Fruit fly (Drosophila melanogaster) whole organism, pupa: ENCODE measurements around the gene Vps36.

ENCODE experiments used
- CG32121 ChIP-seq: fragments of 200-800 bp; sonication (Bioruptor generic); IDR thresholded peaks from 2 replicates; pipeline ENCODE4 v1.3.6; 2022; ENCODE audit warnings: missing biosample characterization, missing genetic modification characterization
- CG8159 ChIP-seq: fragments of 200-800 bp; sonication (Bioruptor generic); optimal IDR thresholded peaks from 3 replicates; lab custom pipeline; 2018; ENCODE audit warnings: missing biosample characterization, mild to moderate bottlenecking, missing genetic modification characterization, moderate library complexity

dm6 chr3L:13502484-13503109 lies 10.3 kb downstream of the Vps36 start, which contains the start of gene Spt20:
- TF ChIP-seq CG32121 (GFP tag; lab: Robert Waterston, UW) (no peak), CG8159 (tag; lab: Kevin White, UChicago) (no peak)
